Fruit fly (Drosophila melanogaster) whole organism, embryonic: Measurements from ENCODE around the gene Hrs.
A peak's percentile ranks its signal among the peaks of the same experiment; 100 is the strongest.

Experiments used
- B-H1 ChIP-seq: fragments of 200-800 bp; sonication (Bioruptor generic); IDR thresholded peaks from 3 replicates; pipeline ENCODE4 v1.3.6; 2022; ENCODE audit warnings: missing biosample characterization, missing genetic modification characterization
- Bgb ChIP-seq: fragments of 200-800 bp; sonication (Bioruptor generic); IDR thresholded peaks from 2 replicates; pipeline ENCODE4 v1.3.6; 2022; ENCODE audit warnings: missing biosample characterization, missing genetic modification characterization; ENCODE audit not compliant: partially characterized antibody
- CG1024 ChIP-seq: fragments of 200-800 bp; sonication (Bioruptor generic); IDR thresholded peaks from 2 replicates; pipeline ENCODE4 v1.3.6; 2022; ENCODE audit warnings: missing biosample characterization, missing genetic modification characterization
- CG10959 ChIP-seq: fragments of 200-800 bp; sonication (Bioruptor generic); IDR thresholded peaks from 2 replicates; pipeline ENCODE4 v1.3.6; 2022; ENCODE audit warnings: missing biosample characterization, missing genetic modification characterization
- CG13123 ChIP-seq: fragments of 200-800 bp; sonication (Bioruptor generic); optimal IDR thresholded peaks from 2 replicates; lab custom pipeline; 2016; ENCODE audit warnings: missing biosample characterization, missing genetic modification characterization
- CG13296 ChIP-seq: fragments of 200-800 bp; sonication (Bioruptor generic); optimal IDR thresholded peaks from 3 replicates; lab custom pipeline; 2018; ENCODE audit warnings: missing biosample characterization, mild to moderate bottlenecking, missing genetic modification characterization
- CG13424 ChIP-seq: fragments of 200-800 bp; sonication (Bioruptor generic); optimal IDR thresholded peaks from 2 replicates; lab custom pipeline; 2019; ENCODE audit warnings: missing biosample characterization, mild to moderate bottlenecking, missing genetic modification characterization, moderate library complexity
- CG31441 ChIP-seq: fragments of 200-800 bp; sonication (Bioruptor generic); IDR thresholded peaks from 2 replicates; pipeline ENCODE4 v1.3.6; 2022; ENCODE audit warnings: missing biosample characterization, missing genetic modification characterization
- CG33557 ChIP-seq: fragments of 200-800 bp; sonication (Bioruptor generic); optimal IDR thresholded peaks from 2 replicates; lab custom pipeline; 2019; ENCODE audit warnings: missing biosample characterization, mild to moderate bottlenecking, missing genetic modification characterization, moderate library complexity
- CG34224 ChIP-seq: fragments of 200-800 bp; sonication (Bioruptor generic); IDR thresholded peaks from 3 replicates; pipeline ENCODE4 v1.3.6; 2022; ENCODE audit warnings: missing biosample characterization, missing genetic modification characterization; ENCODE audit not compliant: partially characterized antibody
- CG8089 ChIP-seq: fragments of 200-800 bp; sonication (Bioruptor generic); optimal IDR thresholded peaks from 3 replicates; lab custom pipeline; 2016; ENCODE audit warnings: missing biosample characterization, missing genetic modification characterization
- CG8290 ChIP-seq, 3 experiments: fragments of 200-800 bp; sonication (Bioruptor generic); optimal IDR thresholded peaks; 2 replicates each; lab custom pipeline; 2016 to 2019; ENCODE audit warnings: missing biosample characterization in 3 of 3, missing genetic modification characterization in 3 of 3, mild to moderate bottlenecking in 2 of 3, moderate library complexity in 1 of 3
- CG8944 ChIP-seq: fragments of 200-800 bp; sonication (Bioruptor generic); optimal IDR thresholded peaks from 3 replicates; lab custom pipeline; 2016; ENCODE audit warnings: missing biosample characterization, missing genetic modification characterization
- Camta ChIP-seq: fragments of 200-800 bp; sonication (Bioruptor generic); optimal IDR thresholded peaks from 2 replicates; lab custom pipeline; 2016; ENCODE audit warnings: missing biosample characterization, missing genetic modification characterization
- CoRest ChIP-seq: fragments of 200-800 bp; sonication (Bioruptor generic); optimal IDR thresholded peaks from 3 replicates; lab custom pipeline; 2018; ENCODE audit warnings: missing biosample characterization, mild to moderate bottlenecking, missing genetic modification characterization, moderate library complexity
- Dll ChIP-seq: fragments of 200-800 bp; sonication (Bioruptor generic); IDR thresholded peaks from 4 replicates; pipeline ENCODE4 v1.3.6; 2022; ENCODE audit warnings: missing biosample characterization, missing genetic modification characterization; ENCODE audit not compliant: partially characterized antibody
- Doc2 ChIP-seq: fragments of 200-800 bp; sonication (Bioruptor generic); IDR thresholded peaks from 2 replicates; pipeline ENCODE4 v1.3.6; 2022; ENCODE audit warnings: missing biosample characterization, missing genetic modification characterization
- Ets65A ChIP-seq: fragments of 200-800 bp; sonication (Bioruptor generic); peaks from one replicate; lab custom pipeline; 2016; ENCODE audit warnings: missing biosample characterization, missing genetic modification characterization
- HLH3B ChIP-seq: fragments of 200-800 bp; sonication (Bioruptor generic); IDR thresholded peaks from 2 replicates; pipeline ENCODE4 v1.3.6; 2022; ENCODE audit warnings: missing biosample characterization, missing genetic modification characterization
- Hand ChIP-seq: fragments of 200-800 bp; sonication (Bioruptor generic); optimal IDR thresholded peaks from 2 replicates; lab custom pipeline; 2017; ENCODE audit warnings: mild to moderate bottlenecking, missing biosample characterization, missing genetic modification reagents, missing genetic modification characterization
- Hr78 ChIP-seq, 2 experiments: fragments of 200-800 bp in 1 of 2; fragments of >200 bp in 1 of 2; sonication (Bioruptor generic) in 1 of 2; optimal IDR thresholded peaks; 2 replicates each; lab custom pipeline; 2017 to 2019; ENCODE audit warnings: missing biosample characterization in 2 of 2, missing genetic modification characterization in 2 of 2, mild to moderate bottlenecking in 1 of 2, moderate library complexity in 1 of 2
- MESR4 ChIP-seq: fragments of 200-800 bp; sonication (Bioruptor generic); optimal IDR thresholded peaks from 2 replicates; lab custom pipeline; 2018; ENCODE audit warnings: missing biosample characterization, mild to moderate bottlenecking, missing genetic modification characterization, moderate library complexity
- Max ChIP-seq: fragments of 200-800 bp; sonication (Bioruptor generic); optimal IDR thresholded peaks from 2 replicates; lab custom pipeline; 2016; ENCODE audit warnings: missing biosample characterization, mild to moderate bottlenecking, missing genetic modification characterization
- NFAT ChIP-seq: fragments of 200-800 bp; sonication (Bioruptor generic); IDR thresholded peaks from 2 replicates; pipeline ENCODE4 v1.3.6; 2022; ENCODE audit warnings: missing biosample characterization, missing genetic modification characterization
- Neu2 ChIP-seq: fragments of 200-800 bp; sonication (Bioruptor generic); optimal IDR thresholded peaks from 3 replicates; lab custom pipeline; 2016; ENCODE audit warnings: missing biosample characterization, missing genetic modification characterization, borderline replicate concordance
- Pdp1 ChIP-seq, 2 experiments: fragments of 200-800 bp; sonication (Bioruptor generic); optimal IDR thresholded peaks; 3 replicates each; lab custom pipeline; 2016; ENCODE audit warnings: missing biosample characterization in 2 of 2, missing genetic modification characterization in 2 of 2, mild to moderate bottlenecking in 1 of 2, moderate library complexity in 1 of 2
- Ravus ChIP-seq: fragments of 200-800 bp; sonication (Bioruptor generic); IDR thresholded peaks from 2 replicates; pipeline ENCODE4 v1.3.6; 2022; ENCODE audit warnings: missing biosample characterization, missing genetic modification characterization
- Trl ChIP-seq, 3 experiments: fragments of >200 bp in 2 of 3; fragments of 200-800 bp in 1 of 3; sonication (Bioruptor generic) in 1 of 3; optimal IDR thresholded peaks; 2 replicates in 1 of 3; 3 replicates in 2 of 3; lab custom pipeline; 2016 to 2017; ENCODE audit warnings: missing biosample characterization in 1 of 3, missing genetic modification characterization in 1 of 3
- bigmax ChIP-seq: fragments of 200-800 bp; sonication (Bioruptor generic); optimal IDR thresholded peaks from 2 replicates; lab custom pipeline; 2018; ENCODE audit warnings: missing biosample characterization, mild to moderate bottlenecking, missing genetic modification characterization
- chn ChIP-seq: fragments of 200-800 bp; sonication (Bioruptor generic); optimal IDR thresholded peaks from 2 replicates; lab custom pipeline; 2016; ENCODE audit warnings: missing biosample characterization, missing genetic modification characterization
- dmrt99B ChIP-seq: fragments of 200-800 bp; sonication (Bioruptor generic); optimal IDR thresholded peaks from 2 replicates; lab custom pipeline; 2018; ENCODE audit warnings: missing biosample characterization, mild to moderate bottlenecking, missing genetic modification characterization, moderate library complexity
- ems ChIP-seq: fragments of 200-800 bp; sonication (Bioruptor generic); optimal IDR thresholded peaks from 3 replicates; lab custom pipeline; 2016; ENCODE audit warnings: missing biosample characterization, missing genetic modification characterization
- exex ChIP-seq: fragments of 200-800 bp; sonication (Bioruptor generic); optimal IDR thresholded peaks from 4 replicates; lab custom pipeline; 2018; ENCODE audit warnings: missing biosample characterization, mild to moderate bottlenecking, missing genetic modification characterization, moderate library complexity
- eyg ChIP-seq: fragments of 200-800 bp; sonication (Bioruptor generic); optimal IDR thresholded peaks from 3 replicates; lab custom pipeline; 2016; ENCODE audit warnings: missing biosample characterization, missing genetic modification characterization
- grn ChIP-seq: fragments of 200-800 bp; sonication (Bioruptor generic); optimal IDR thresholded peaks from 3 replicates; lab custom pipeline; 2017; ENCODE audit warnings: missing biosample characterization, missing genetic modification characterization
- gsb-n ChIP-seq: fragments of 200-800 bp; sonication (Bioruptor generic); optimal IDR thresholded peaks from 3 replicates; lab custom pipeline; 2018; ENCODE audit warnings: missing biosample characterization, mild to moderate bottlenecking, missing genetic modification characterization
- onecut ChIP-seq: fragments of 200-800 bp; sonication (Bioruptor generic); IDR thresholded peaks from 2 replicates; pipeline ENCODE4 v1.3.6; 2022; ENCODE audit warnings: missing biosample characterization, missing genetic modification characterization
- pum ChIP-seq: fragments of 200-800 bp; sonication (Bioruptor generic); optimal IDR thresholded peaks from 2 replicates; lab custom pipeline; 2016; ENCODE audit warnings: missing biosample characterization, missing genetic modification characterization
- pzg ChIP-seq: fragments of 200-800 bp; sonication (Bioruptor generic); optimal IDR thresholded peaks from 3 replicates; lab custom pipeline; 2018; ENCODE audit warnings: missing biosample characterization, mild to moderate bottlenecking, missing genetic modification characterization, moderate library complexity
- sd ChIP-seq: fragments of 200-800 bp; sonication (Bioruptor generic); optimal IDR thresholded peaks from 3 replicates; lab custom pipeline; 2018; ENCODE audit warnings: missing biosample characterization, mild to moderate bottlenecking, missing genetic modification characterization, moderate library complexity
- sob ChIP-seq: fragments of 200-800 bp; sonication (Bioruptor generic); IDR thresholded peaks from 2 replicates; pipeline ENCODE4 v1.3.6; 2022; ENCODE audit warnings: missing biosample characterization, missing genetic modification characterization
- sug ChIP-seq: fragments of 200-800 bp; optimal IDR thresholded peaks from 2 replicates; lab custom pipeline; 2019; ENCODE audit warnings: missing biosample characterization, mild to moderate bottlenecking, missing genetic modification characterization, moderate library complexity
- tio ChIP-seq: fragments of 200-800 bp; sonication (Bioruptor generic); optimal IDR thresholded peaks from 2 replicates; lab custom pipeline; 2017; ENCODE audit warnings: missing biosample characterization, missing genetic modification characterization, inconsistent platforms
- trem ChIP-seq: fragments of 200-800 bp; optimal IDR thresholded peaks from 3 replicates; lab custom pipeline; 2019; ENCODE audit warnings: missing biosample characterization, mild to moderate bottlenecking, missing genetic modification characterization, moderate library complexity
- vvl ChIP-seq: fragments of 200-800 bp; sonication (Bioruptor generic); IDR thresholded peaks from 2 replicates; pipeline ENCODE4 v1.3.6; 2022; ENCODE audit warnings: missing biosample characterization, missing genetic modification characterization
- zen ChIP-seq: fragments of 200-800 bp; sonication (Bioruptor generic); optimal IDR thresholded peaks from 3 replicates; lab custom pipeline; 2018; ENCODE audit warnings: missing biosample characterization, mild to moderate bottlenecking, missing genetic modification characterization, moderate library complexity

Gene Hrs

dm6 chr2L:2752460-2753411 lies 12.9 kb downstream of the Hrs start, which contains the start of gene Pgk (continued):
- TF ChIP-seq CG8944 (GFP tag; lab: Kevin White, UChicago): peak; percentile 17
- TF ChIP-seq Camta (GFP tag; lab: Kevin White, UChicago): peak; percentile 28
- peak in 1 of 2 experiments; percentile 65 for TF ChIP-seq Pdp1 (GFP tag; optimal IDR thresholded peaks at IDR 0.05; lab: Kevin White, UChicago)
- TF ChIP-seq chn: no peak
- TF ChIP-seq CG8089 (GFP tag; lab: Kevin White, UChicago): peak; percentile 40
- TF ChIP-seq B-H1 (GFP tag; lab: Robert Waterston, UW): no peak
- TF ChIP-seq dmrt99B (tag; lab: Kevin White, UChicago): peak; percentile 45
- no peak for TF ChIP-seq CG1024
- TF ChIP-seq tio (GFP tag; lab: Kevin White, UChicago): no peak
- no peak for TF ChIP-seq CG34224
- peak; percentile 52 for TF ChIP-seq CG13424
- TF ChIP-seq Ravus (GFP tag; lab: Robert Waterston, UW): no peak
- TF ChIP-seq CG13123 (GFP tag; lab: Kevin White, UChicago): no peak
- TF ChIP-seq trem: peak; percentile 54
- TF ChIP-seq eyg: peak; percentile 28
- TF ChIP-seq MESR4 (GFP tag; lab: Kevin White, UChicago): peak; percentile 39
- no peak for TF ChIP-seq sob (GFP tag; lab: Robert Waterston, UW)
- TF ChIP-seq Bgb (GFP tag; lab: Robert Waterston, UW): no peak
- peak; percentile 32 for TF ChIP-seq gsb-n
- TF ChIP-seq Doc2 (GFP tag; lab: Robert Waterston, UW): no peak
- TF ChIP-seq CG31441 (GFP tag; lab: Robert Waterston, UW): no peak
- TF ChIP-seq CoRest (tag; lab: Kevin White, UChicago): peak; percentile 31
- peak; percentile 79 for TF ChIP-seq CG13296 (GFP tag; lab: Kevin White, UChicago)
- TF ChIP-seq CG10959 (GFP tag; lab: Robert Waterston, UW): no peak
- TF ChIP-seq HLH3B (GFP tag; lab: Robert Waterston, UW): no peak
- TF ChIP-seq Neu2: no peak
- TF ChIP-seq Hand (GFP tag; lab: Kevin White, UChicago): peak; percentile 75

dm6 chr2L:2753789-2754436 lies 14.1 kb downstream of the Hrs start:
- no peak for TF ChIP-seq pum (GFP tag; lab: Kevin White, UChicago)
- TF ChIP-seq CG33557 (GFP tag; lab: Kevin White, UChicago): no peak
- TF ChIP-seq CG8290 (GFP tag; optimal IDR thresholded peaks at IDR 0.05; lab: Kevin White, UChicago): no peak
- peak in 1 of 2 experiments; percentile 5 for TF ChIP-seq CG8290 (tag; optimal IDR thresholded peaks at IDR 0.05; lab: Kevin White, UChicago)
- peak; percentile 89 for TF ChIP-seq sd
- peak in 1 of 2 experiments; percentile 45 for TF ChIP-seq Trl (optimal IDR thresholded peaks at IDR 0.05; lab: Kevin White, UChicago)
- TF ChIP-seq Trl (GFP tag; optimal IDR thresholded peaks at IDR 0.05; lab: Kevin White, UChicago): no peak
- no peak for TF ChIP-seq Max (GFP tag; lab: Kevin White, UChicago)
- TF ChIP-seq onecut (GFP tag; lab: Robert Waterston, UW): no peak
- peak in 1 of 2 experiments; percentile 25 for TF ChIP-seq Hr78 (GFP tag; optimal IDR thresholded peaks at IDR 0.05; lab: Kevin White, UChicago)
- no peak for TF ChIP-seq Dll (GFP tag; lab: Robert Waterston, UW)
- TF ChIP-seq Ets65A (GFP tag; lab: Kevin White, UChicago): peak; percentile 79
- peak; percentile 45 for TF ChIP-seq grn
- TF ChIP-seq exex (tag; lab: Kevin White, UChicago): peak; percentile 70
- peak; percentile 69 for TF ChIP-seq bigmax (GFP tag; lab: Kevin White, UChicago)
- no peak for TF ChIP-seq pzg (GFP tag; lab: Kevin White, UChicago)
- peak; percentile 62 for TF ChIP-seq zen
- peak; percentile 47 for TF ChIP-seq sug (tag; lab: Kevin White, UChicago)
- TF ChIP-seq NFAT (GFP tag; lab: Robert Waterston, UW): no peak
- TF ChIP-seq Pdp1 (GFP tag; optimal IDR thresholded peaks at IDR 0.05; lab: Kevin White, UChicago): peak in 1 of 2 experiments; percentile 21
- no peak for TF ChIP-seq vvl (GFP tag; lab: Robert Waterston, UW)
- no peak for TF ChIP-seq ems
